Fruit fly (Drosophila melanogaster) whole organism, embryonic: ENCODE results near the gene GC.
A peak's percentile ranks its signal among the peaks of the same experiment; 100 is the strongest.

ENCODE experiments used
- C15 ChIP-seq: fragments of 200-800 bp; sonication (Bioruptor generic); IDR thresholded peaks from 3 replicates; pipeline ENCODE4 v1.3.6; 2022; ENCODE audit warnings: missing biosample characterization, missing genetic modification characterization
- CG11398 ChIP-seq: fragments of 200-800 bp; sonication (Bioruptor generic); optimal IDR thresholded peaks from 2 replicates; lab custom pipeline; 2016; ENCODE audit warnings: missing biosample characterization, missing genetic modification characterization
- CG11504 ChIP-seq: fragments of 200-800 bp; sonication (Bioruptor generic); optimal IDR thresholded peaks from 3 replicates; lab custom pipeline; 2019; ENCODE audit warnings: missing biosample characterization, mild to moderate bottlenecking, missing genetic modification characterization, moderate library complexity
- CG13775 ChIP-seq: fragments of 200-800 bp; sonication (Bioruptor generic); optimal IDR thresholded peaks from 3 replicates; lab custom pipeline; 2017; ENCODE audit warnings: missing biosample characterization, mild to moderate bottlenecking, missing genetic modification characterization
- CG14965 ChIP-seq: fragments of 200-800 bp; sonication (Bioruptor generic); optimal IDR thresholded peaks from 2 replicates; lab custom pipeline; 2016; ENCODE audit warnings: missing biosample characterization, missing genetic modification characterization, borderline replicate concordance
- CG15479 ChIP-seq: fragments of 200-800 bp; sonication (Bioruptor generic); optimal IDR thresholded peaks from 3 replicates; lab custom pipeline; 2019; ENCODE audit warnings: missing biosample characterization, mild to moderate bottlenecking, missing genetic modification characterization, moderate library complexity
- CG15514 ChIP-seq: fragments of 200-800 bp; sonication (Bioruptor generic); optimal IDR thresholded peaks from 3 replicates; lab custom pipeline; 2017; ENCODE audit warnings: missing biosample characterization, missing genetic modification characterization, mild to moderate bottlenecking, moderate library complexity, missing genetic modification reagents
- CG17385 ChIP-seq: fragments of 200-800 bp; sonication (Bioruptor generic); optimal IDR thresholded peaks from 3 replicates; lab custom pipeline; 2018; ENCODE audit warnings: missing biosample characterization, mild to moderate bottlenecking, missing genetic modification characterization
- CG17802 ChIP-seq: fragments of 200-800 bp; sonication (Bioruptor generic); optimal IDR thresholded peaks from 2 replicates; lab custom pipeline; 2018; ENCODE audit warnings: missing biosample characterization, mild to moderate bottlenecking, missing genetic modification characterization, moderate library complexity
- CG2202 ChIP-seq: fragments of 200-800 bp; sonication (Bioruptor generic); optimal IDR thresholded peaks from 2 replicates; lab custom pipeline; 2018; ENCODE audit warnings: missing biosample characterization, mild to moderate bottlenecking, missing genetic modification characterization
- CG2712 ChIP-seq: fragments of 200-800 bp; optimal IDR thresholded peaks from 3 replicates; lab custom pipeline; 2019; ENCODE audit warnings: missing biosample characterization, mild to moderate bottlenecking, missing genetic modification characterization, moderate library complexity
- CG31441 ChIP-seq: fragments of 200-800 bp; sonication (Bioruptor generic); IDR thresholded peaks from 2 replicates; pipeline ENCODE4 v1.3.6; 2022; ENCODE audit warnings: missing biosample characterization, missing genetic modification characterization
- CG33213 ChIP-seq: fragments of 200-800 bp; sonication (Bioruptor generic); optimal IDR thresholded peaks from 3 replicates; lab custom pipeline; 2016; ENCODE audit warnings: missing biosample characterization, missing genetic modification characterization
- CG3407 ChIP-seq: fragments of 200-800 bp; sonication (Bioruptor generic); optimal IDR thresholded peaks from 2 replicates; lab custom pipeline; 2018; ENCODE audit warnings: missing biosample characterization, mild to moderate bottlenecking, missing genetic modification characterization
- CG3838 ChIP-seq: fragments of 200-800 bp; sonication (Bioruptor generic); optimal IDR thresholded peaks from 3 replicates; lab custom pipeline; 2016; ENCODE audit warnings: missing biosample characterization, missing genetic modification characterization
- CG3847 ChIP-seq: fragments of 200-800 bp; sonication (Bioruptor generic); IDR thresholded peaks from 2 replicates; pipeline ENCODE4 v1.3.6; 2022; ENCODE audit warnings: missing biosample characterization, missing genetic modification characterization
- CG4730 ChIP-seq: fragments of 200-800 bp; sonication (Bioruptor generic); IDR thresholded peaks from 2 replicates; pipeline ENCODE4 v1.3.6; 2022; ENCODE audit warnings: missing biosample characterization, missing genetic modification characterization
- CG6765 ChIP-seq: fragments of 200-800 bp; sonication (Bioruptor generic); optimal IDR thresholded peaks from 3 replicates; lab custom pipeline; 2017; ENCODE audit warnings: missing biosample characterization, mild to moderate bottlenecking, missing genetic modification characterization
- CG9817 ChIP-seq: fragments of 200-800 bp; sonication (Bioruptor generic); optimal IDR thresholded peaks from 2 replicates; lab custom pipeline; 2018; ENCODE audit warnings: missing biosample characterization, mild to moderate bottlenecking, missing genetic modification characterization, moderate library complexity
- CTCF ChIP-seq: fragments of 200-800 bp; sonication (Bioruptor generic); optimal IDR thresholded peaks from 2 replicates; lab custom pipeline; 2017; ENCODE audit warnings: missing biosample characterization, mild to moderate bottlenecking, missing genetic modification characterization, moderate library complexity
- Dad ChIP-seq: fragments of 200-800 bp; sonication (Bioruptor generic); optimal IDR thresholded peaks from 3 replicates; lab custom pipeline; 2016; ENCODE audit warnings: missing biosample characterization, missing genetic modification characterization
- Dp ChIP-seq: fragments of 200-800 bp; sonication (Bioruptor generic); optimal IDR thresholded peaks from 2 replicates; lab custom pipeline; 2018; ENCODE audit warnings: missing biosample characterization, mild to moderate bottlenecking, missing genetic modification characterization, moderate library complexity
- Drgx ChIP-seq: fragments of 200-800 bp; sonication (Bioruptor generic); IDR thresholded peaks from 2 replicates; pipeline ENCODE4 v1.3.6; 2022; ENCODE audit warnings: missing biosample characterization, missing genetic modification characterization
- Fer1 ChIP-seq: fragments of 200-800 bp; sonication (Bioruptor generic); optimal IDR thresholded peaks from 2 replicates; lab custom pipeline; 2017; ENCODE audit warnings: missing biosample characterization, mild to moderate bottlenecking, missing genetic modification characterization
- Hmx ChIP-seq: fragments of 200-800 bp; sonication (Bioruptor generic); optimal IDR thresholded peaks from 2 replicates; lab custom pipeline; 2016; ENCODE audit warnings: missing biosample characterization, missing genetic modification characterization
- Myb ChIP-seq: fragments of 200-800 bp; sonication (Bioruptor generic); optimal IDR thresholded peaks from 2 replicates; lab custom pipeline; 2016; ENCODE audit warnings: missing biosample characterization, missing genetic modification characterization
- Rx ChIP-seq: fragments of 200-800 bp; sonication (Bioruptor generic); IDR thresholded peaks from 2 replicates; pipeline ENCODE4 v1.3.6; 2022; ENCODE audit warnings: missing biosample characterization, missing genetic modification characterization
- Sin3A ChIP-seq: fragments of >200 bp; optimal IDR thresholded peaks from 2 replicates; lab custom pipeline; 2018
- Sry-β ChIP-seq: fragments of 200-800 bp; sonication (Bioruptor generic); optimal IDR thresholded peaks from 2 replicates; lab custom pipeline; 2018; ENCODE audit warnings: missing biosample characterization, mild to moderate bottlenecking, missing genetic modification characterization, moderate library complexity
- aop ChIP-seq: fragments of 200-800 bp; sonication (Bioruptor generic); IDR thresholded peaks from 2 replicates; pipeline ENCODE4 v1.3.6; 2022; ENCODE audit warnings: missing biosample characterization, missing genetic modification characterization
- cg ChIP-seq: fragments of 200-800 bp; sonication (Bioruptor generic); optimal IDR thresholded peaks from 3 replicates; lab custom pipeline; 2019; ENCODE audit warnings: missing biosample characterization, mild to moderate bottlenecking, missing genetic modification characterization, moderate library complexity
- chn ChIP-seq: fragments of 200-800 bp; sonication (Bioruptor generic); optimal IDR thresholded peaks from 2 replicates; lab custom pipeline; 2016; ENCODE audit warnings: missing biosample characterization, missing genetic modification characterization
- cwo ChIP-seq: fragments of 200-800 bp; sonication (Bioruptor generic); optimal IDR thresholded peaks from 3 replicates; lab custom pipeline; 2017; ENCODE audit warnings: missing biosample characterization, missing genetic modification characterization, mild to moderate bottlenecking, moderate library complexity, missing genetic modification reagents
- disco-r ChIP-seq: fragments of 200-800 bp; sonication (Bioruptor generic); optimal IDR thresholded peaks from 2 replicates; lab custom pipeline; 2016; ENCODE audit warnings: missing biosample characterization, missing genetic modification characterization
- dm ChIP-seq: fragments of 200-800 bp; sonication (Bioruptor generic); optimal IDR thresholded peaks from 3 replicates; lab custom pipeline; 2016; ENCODE audit warnings: missing biosample characterization, missing genetic modification characterization
- emc ChIP-seq: fragments of 200-800 bp; sonication (Bioruptor generic); optimal IDR thresholded peaks from 2 replicates; lab custom pipeline; 2016; ENCODE audit warnings: missing biosample characterization, missing genetic modification characterization
- gfzf ChIP-seq: fragments of 200-800 bp; sonication (Bioruptor generic); optimal IDR thresholded peaks from 2 replicates; lab custom pipeline; 2016; ENCODE audit warnings: missing biosample characterization, mild to moderate bottlenecking, missing genetic modification characterization, moderate library complexity
- gsb ChIP-seq: fragments of 200-800 bp; sonication (Bioruptor generic); IDR thresholded peaks from 2 replicates; pipeline ENCODE4 v1.3.6; 2022; ENCODE audit warnings: missing biosample characterization, missing genetic modification characterization
- hth ChIP-seq: fragments of >200 bp; optimal IDR thresholded peaks from 2 replicates; lab custom pipeline; 2017; ENCODE audit warnings: inconsistent platforms
- jigr1 ChIP-seq: fragments of 200-800 bp; sonication (Bioruptor generic); IDR thresholded peaks from 3 replicates; pipeline ENCODE4 v1.3.6; 2022; ENCODE audit warnings: missing biosample characterization, missing genetic modification characterization
- knrl ChIP-seq: fragments of 200-800 bp; sonication (Bioruptor generic); IDR thresholded peaks from 3 replicates; pipeline ENCODE4 v1.3.6; 2022; ENCODE audit warnings: missing biosample characterization, missing genetic modification characterization; ENCODE audit not compliant: partially characterized antibody
- lmd ChIP-seq: fragments of 200-800 bp; sonication (Bioruptor generic); IDR thresholded peaks from 2 replicates; pipeline ENCODE4 v1.3.6; 2022; ENCODE audit warnings: missing biosample characterization, missing genetic modification characterization
- nerfin-2 ChIP-seq: fragments of 200-800 bp; sonication (Bioruptor generic); IDR thresholded peaks from 2 replicates; pipeline ENCODE4 v1.3.6; 2022; ENCODE audit warnings: missing biosample characterization, missing genetic modification characterization; ENCODE audit not compliant: partially characterized antibody
- org-1 ChIP-seq: fragments of 200-800 bp; sonication (Bioruptor generic); optimal IDR thresholded peaks from 2 replicates; lab custom pipeline; 2017; ENCODE audit warnings: missing biosample characterization, missing genetic modification characterization
- pum ChIP-seq: fragments of 200-800 bp; sonication (Bioruptor generic); optimal IDR thresholded peaks from 2 replicates; lab custom pipeline; 2016; ENCODE audit warnings: missing biosample characterization, missing genetic modification characterization
- row ChIP-seq: fragments of 200-800 bp; sonication (Bioruptor generic); IDR thresholded peaks from 3 replicates; pipeline ENCODE4 v1.3.6; 2022; ENCODE audit warnings: missing biosample characterization, missing genetic modification characterization
- salm ChIP-seq: fragments of 200-800 bp; sonication (Bioruptor generic); optimal IDR thresholded peaks from 2 replicates; lab custom pipeline; 2018; ENCODE audit warnings: missing biosample characterization, mild to moderate bottlenecking, missing genetic modification characterization
- sna ChIP-seq: fragments of 200-800 bp; sonication (Bioruptor generic); IDR thresholded peaks from 2 replicates; pipeline ENCODE4 v1.3.6; 2022; ENCODE audit warnings: missing biosample characterization, missing genetic modification characterization; ENCODE audit not compliant: partially characterized antibody
- wek ChIP-seq: fragments of 200-800 bp; sonication (Bioruptor generic); optimal IDR thresholded peaks from 3 replicates; lab custom pipeline; 2018; ENCODE audit warnings: missing biosample characterization, mild to moderate bottlenecking, missing genetic modification characterization, moderate library complexity
- z ChIP-seq: fragments of 200-800 bp; sonication (Bioruptor generic); IDR thresholded peaks from 3 replicates; pipeline ENCODE4 v1.3.6; 2022; ENCODE audit warnings: missing biosample characterization, missing genetic modification characterization

Gene GC

DNA sequence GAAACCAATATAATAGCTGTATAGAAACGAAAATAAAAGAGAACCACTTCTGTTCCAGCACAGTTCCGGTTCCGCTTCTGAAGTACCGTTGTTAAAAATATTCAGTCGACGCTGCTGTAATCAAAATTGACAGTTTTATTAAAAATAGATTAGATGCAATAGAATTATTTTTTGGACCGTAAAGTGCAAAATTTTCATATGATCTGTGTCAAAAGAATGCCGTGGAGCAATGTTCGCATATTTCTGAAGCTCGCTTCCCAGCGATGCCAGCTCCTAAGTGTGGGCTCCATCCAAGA lies 26.3 kb downstream of the GC start, which contains the start of the genes CG18170 and CG33791 (continued):
- TF ChIP-seq emc (GFP tag; lab: Kevin White, UChicago), result no peak
- TF ChIP-seq CG13775 (GFP tag; lab: Kevin White, UChicago), result peak; percentile 11
- TF ChIP-seq lmd (GFP tag; lab: Robert Waterston, UW), result no peak
- no peak for TF ChIP-seq Rx (GFP tag; lab: Robert Waterston, UW)
- TF ChIP-seq CG14965, result no peak
- no peak for TF ChIP-seq dm (GFP tag; lab: Kevin White, UChicago)
- TF ChIP-seq CG15514 (GFP tag; lab: Kevin White, UChicago), result peak; percentile 98

DNA sequence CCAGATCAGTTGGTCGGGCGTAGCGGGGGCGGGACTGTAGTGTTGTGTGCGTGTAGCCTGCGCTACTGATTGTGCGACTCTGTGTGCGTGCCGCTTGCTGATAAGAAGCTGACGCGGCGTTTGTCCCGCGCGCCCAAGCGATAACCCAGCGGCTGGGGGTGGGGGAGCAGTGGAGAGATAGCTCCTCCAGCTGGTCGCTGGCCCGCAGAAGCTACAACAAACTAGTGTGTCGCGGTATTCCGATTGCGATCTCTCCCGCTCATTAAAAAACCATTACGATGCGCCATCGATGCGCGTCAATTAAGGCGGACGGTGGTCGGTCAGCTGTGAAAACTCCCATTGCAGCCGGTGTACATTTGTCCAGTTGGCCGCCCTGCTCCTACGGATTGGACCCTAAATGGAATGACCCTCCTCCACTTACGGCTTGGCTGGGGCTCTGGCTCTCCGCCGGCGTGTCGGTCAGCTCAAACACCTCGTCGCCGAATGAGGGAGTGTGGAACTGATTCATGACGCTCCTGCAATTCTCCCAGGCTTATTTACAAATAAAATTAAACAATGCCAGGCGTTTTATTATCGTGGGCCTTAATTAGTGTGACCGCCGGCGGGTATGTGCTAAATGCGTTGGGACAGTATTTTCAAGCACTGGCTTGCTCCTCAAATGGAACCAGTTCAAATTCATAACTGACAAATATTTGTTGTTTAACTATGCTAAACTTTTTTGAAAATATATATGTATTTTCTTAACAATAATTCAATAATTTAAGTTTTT lies 26.9 kb downstream of the GC start, which contains the start of gene CG12104:
Gene CG12104 (minus strand): TSS at position 611 of the 769 bp plus-strand sequence.
- TF ChIP-seq Dad (GFP tag; lab: Kevin White, UChicago) (no peak), pum (GFP tag; lab: Kevin White, UChicago) (no peak), aop (no peak), hth (lab: Kevin White, UChicago) (no peak), Fer1 (peak; percentile 15), CG17802 (tag; lab: Kevin White, UChicago) (peak; percentile 64), CG17385 (GFP tag; lab: Kevin White, UChicago) (peak; percentile 41), Sry-β (peak; percentile 30), CG11504 (no peak), gsb (GFP tag; lab: Robert Waterston, UW) (no peak), Drgx (no peak), jigr1 (GFP tag; lab: Robert Waterston, UW) (no peak), gfzf (GFP tag; lab: Kevin White, UChicago) (peak; percentile 76), Sin3A (lab: Kevin White, UChicago) (peak; percentile 15), salm (no peak), org-1 (no peak), CTCF (GFP tag; lab: Kevin White, UChicago) (peak; percentile 5), nerfin-2 (0 out of 2 replicates have a peak, but pooled peaks have one; percentile 6), CG33213 (GFP tag; lab: Kevin White, UChicago) (peak; percentile 31), knrl (0 out of 3 replicates have a peak, but pooled peaks have one; percentile 21), disco-r (no peak), Dp (GFP tag; lab: Kevin White, UChicago) (peak; percentile 20), Myb (GFP tag; lab: Kevin White, UChicago) (peak; percentile 82), Hmx (GFP tag; lab: Kevin White, UChicago) (no peak), cg (GFP tag; lab: Kevin White, UChicago) (peak; percentile 79), row (GFP tag; lab: Robert Waterston, UW) (peak; percentile 71), CG2202 (tag; lab: Kevin White, UChicago) (no peak), cwo (GFP tag; lab: Kevin White, UChicago) (peak; percentile 40), CG9817 (tag; lab: Kevin White, UChicago) (no peak), CG3407 (GFP tag; lab: Kevin White, UChicago) (peak; percentile 23), CG6765 (GFP tag; lab: Kevin White, UChicago) (no peak), wek (no peak), chn (no peak), CG4730 (no peak), CG31441 (GFP tag; lab: Robert Waterston, UW) (peak; percentile 54), CG11398 (GFP tag; lab: Kevin White, UChicago) (no peak), CG3838 (GFP tag; lab: Kevin White, UChicago) (no peak), CG15479 (peak; percentile 91), CG2712 (peak; percentile 48), sna (GFP tag; lab: Robert Waterston, UW) (peak; percentile 35; the same call in 1 of the 2 replicates), CG3847 (GFP tag; lab: Robert Waterston, UW) (no peak), z (no peak), C15 (GFP tag; lab: Robert Waterston, UW) (no peak)
